Worm (Caenorhabditis elegans): Measurements from ENCODE around the gene acbp-7.

- no peak for TF ChIP-seq ceh-13 (GFP tag; optimal IDR thresholded peaks at IDR 0.05)
- no peak for TF ChIP-seq ama-1 (optimal IDR thresholded peaks at IDR 0.05)
- no peak for TF ChIP-seq aly-1 (tag; optimal IDR thresholded peaks at IDR 0.05)
- TF ChIP-seq tbx-37 (GFP tag; conservative IDR thresholded peaks at IDR 0.05), result no peak
Measured at ce11 chrIII:4863127-4863526, 25.6 kb downstream of the acbp-7 start, which contains the start of gene coq-8.

Measured in whole organism, early embryonic.